Worm (Caenorhabditis elegans) whole organism, L4 larva: ENCODE measurements around the gene srz-11.
A peak's percentile ranks its signal among the peaks of the same experiment; 100 is the strongest.

Experiments
- F49E8.2 ChIP-seq: sonication (generic microtip); optimal IDR thresholded peaks from 2 replicates; lab custom pipeline; 2016; ENCODE audit warnings: missing compliant biosample characterization, mild to moderate bottlenecking, missing genetic modification characterization, borderline replicate concordance
- T20F7.1 ChIP-seq: fragments of 200-800 bp; sonication (Bioruptor generic); optimal IDR thresholded peaks from 2 replicates; lab custom pipeline; 2018; ENCODE audit warnings: mild to moderate bottlenecking, missing genetic modification characterization, missing compliant biosample characterization
- Y105C5A.15 ChIP-seq: fragments of 200-800 bp; sonication (Bioruptor generic); IDR thresholded peaks from 2 replicates; pipeline ENCODE4 v1.3.6; 2022; ENCODE audit warnings: missing genetic modification characterization, missing compliant biosample characterization
- Y48G9A.11 ChIP-seq: fragments of 200-800 bp; sonication (Bioruptor generic); IDR thresholded peaks from 2 replicates; pipeline ENCODE4 v1.3.6; 2022; ENCODE audit warnings: missing genetic modification reagents, missing genetic modification characterization, missing compliant biosample characterization
- aha-1 ChIP-seq: fragments of 150-350 bp; peaks from one replicate; lab custom pipeline; 2014; ENCODE audit warnings: missing biosample characterization, missing genetic modification characterization
- aly-2 ChIP-seq: sonication (generic microtip); optimal IDR thresholded peaks from 2 replicates; lab custom pipeline; 2018; ENCODE audit warnings: missing biosample characterization, missing genetic modification characterization
- ama-1 ChIP-seq: fragments of 150-350 bp; optimal IDR thresholded peaks from 2 replicates; lab custom pipeline; 2014; ENCODE audit warnings: inconsistent platforms, mixed read lengths
- arid-1 ChIP-seq: fragments of 200-800 bp; sonication (Bioruptor generic); conservative IDR thresholded peaks from 2 replicates; pipeline ENCODE4 v1.3.6; 2022; ENCODE audit warnings: missing genetic modification reagents, missing genetic modification characterization, missing compliant biosample characterization
- dmd-8 ChIP-seq: fragments of 200-800 bp; sonication (Bioruptor generic); IDR thresholded peaks from 2 replicates; pipeline ENCODE4 v1.3.6; 2022; ENCODE audit warnings: missing genetic modification characterization, missing compliant biosample characterization
- dve-1 ChIP-seq: sonication (generic microtip); optimal IDR thresholded peaks from 2 replicates; lab custom pipeline; 2017; ENCODE audit warnings: antibody characterized with exemption, mild to moderate bottlenecking, missing genetic modification characterization, missing compliant biosample characterization; ENCODE audit not compliant: insufficient read depth
- egl-43 ChIP-seq: fragments of 200-800 bp; sonication (Bioruptor generic); IDR thresholded peaks from 2 replicates; pipeline ENCODE4 v1.3.6; 2022; ENCODE audit warnings: missing genetic modification reagents, missing genetic modification characterization, missing compliant biosample characterization
- fkh-10 ChIP-seq: fragments of 150-350 bp; optimal IDR thresholded peaks from 2 replicates; lab custom pipeline; 2014; ENCODE audit warnings: missing biosample characterization, missing genetic modification reagents, missing genetic modification characterization
- gei-8 ChIP-seq: fragments of 200-800 bp; sonication (Bioruptor generic); optimal IDR thresholded peaks from 2 replicates; lab custom pipeline; 2018; ENCODE audit warnings: mild to moderate bottlenecking, missing genetic modification characterization, missing compliant biosample characterization
- hlh-30 ChIP-seq: sonication (generic microtip); optimal IDR thresholded peaks from 2 replicates; lab custom pipeline; 2017; ENCODE audit warnings: antibody characterized with exemption, mild to moderate bottlenecking, missing genetic modification characterization, missing compliant biosample characterization; ENCODE audit not compliant: insufficient read depth
- jun-1 ChIP-seq: fragments of 150-350 bp; optimal IDR thresholded peaks from 2 replicates; lab custom pipeline; 2014; ENCODE audit warnings: missing biosample characterization, missing genetic modification reagents, missing genetic modification characterization
- lim-7 ChIP-seq: fragments of 200-800 bp; sonication (Bioruptor generic); IDR thresholded peaks from 2 replicates; pipeline ENCODE4 v1.3.6; 2022; ENCODE audit warnings: missing genetic modification characterization, missing compliant biosample characterization
- lin-13 ChIP-seq: fragments of 150-350 bp; optimal IDR thresholded peaks from 2 replicates; lab custom pipeline; 2014; ENCODE audit warnings: missing biosample characterization, missing genetic modification reagents, missing genetic modification characterization
- lin-38 ChIP-seq: fragments of 200-800 bp; sonication (Bioruptor generic); IDR thresholded peaks from 2 replicates; pipeline ENCODE4 v1.3.6; 2022; ENCODE audit warnings: missing genetic modification reagents, missing genetic modification characterization, missing compliant biosample characterization
- lsy-2 ChIP-seq, 2 experiments: fragments of 150-350 bp in 1 of 2; sonication (generic microtip) in 1 of 2; optimal IDR thresholded peaks; 2 replicates each; lab custom pipeline; 2014 to 2017; ENCODE audit warnings: missing biosample characterization in 2 of 2, missing genetic modification characterization in 2 of 2
- madf-5 ChIP-seq, 2 experiments: fragments of 200-800 bp; sonication (Bioruptor generic); IDR thresholded peaks; 2 replicates each; pipeline ENCODE4 v1.3.6; 2022; ENCODE audit warnings: missing compliant biosample characterization in 2 of 2, missing genetic modification characterization in 2 of 2
- madf-9 ChIP-seq: fragments of 200-800 bp; sonication (Bioruptor generic); conservative IDR thresholded peaks from 2 replicates; pipeline ENCODE4 v1.3.6; 2022; ENCODE audit warnings: missing genetic modification reagents, missing genetic modification characterization, missing compliant biosample characterization
- mdt-29 ChIP-seq: fragments of 200-800 bp; sonication (Bioruptor generic); IDR thresholded peaks from 2 replicates; pipeline ENCODE4 v1.3.6; 2022; ENCODE audit warnings: missing genetic modification reagents, missing genetic modification characterization, missing compliant biosample characterization
- mep-1 ChIP-seq: fragments of 150-350 bp; sonication (generic microtip); optimal IDR thresholded peaks from 3 replicates; lab custom pipeline; 2014; ENCODE audit warnings: missing biosample characterization, missing genetic modification characterization
- nhr-102 ChIP-seq: sonication (generic microtip); optimal IDR thresholded peaks from 2 replicates; lab custom pipeline; 2016; ENCODE audit warnings: mild to moderate bottlenecking, missing genetic modification characterization, moderate library complexity, missing compliant biosample characterization
- nhr-41 ChIP-seq: fragments of 200-800 bp; sonication (Bioruptor generic); IDR thresholded peaks from 2 replicates; pipeline ENCODE4 v1.3.6; 2022; ENCODE audit warnings: missing genetic modification reagents, missing genetic modification characterization, missing compliant biosample characterization
- saeg-2 ChIP-seq: fragments of 200-800 bp; sonication (Bioruptor generic); IDR thresholded peaks from 2 replicates; pipeline ENCODE4 v1.3.6; 2022; ENCODE audit warnings: missing genetic modification reagents, missing genetic modification characterization, missing compliant biosample characterization
- sdz-12 ChIP-seq: fragments of 200-800 bp; sonication (Bioruptor generic); optimal IDR thresholded peaks from 2 replicates; lab custom pipeline; 2018; ENCODE audit warnings: mild to moderate bottlenecking, missing genetic modification characterization, missing compliant biosample characterization
- set-16 ChIP-seq: fragments of 200-800 bp; sonication (Bioruptor generic); IDR thresholded peaks from 2 replicates; pipeline ENCODE4 v1.3.6; 2022; ENCODE audit warnings: missing genetic modification reagents, missing genetic modification characterization, missing compliant biosample characterization
- snpc-1.2 ChIP-seq: fragments of 200-800 bp; sonication (Bioruptor generic); IDR thresholded peaks from 2 replicates; pipeline ENCODE4 v1.3.6; 2022; ENCODE audit warnings: missing genetic modification reagents, missing genetic modification characterization, missing compliant biosample characterization
- snpc-4 ChIP-seq: fragments of 150-350 bp; optimal IDR thresholded peaks from 2 replicates; lab custom pipeline; 2014; ENCODE audit warnings: missing biosample characterization, missing genetic modification characterization
- tra-1 ChIP-seq: fragments of 200-800 bp; sonication (Bioruptor generic); IDR thresholded peaks from 2 replicates; pipeline ENCODE4 v1.3.6; 2022; ENCODE audit warnings: missing genetic modification reagents, missing genetic modification characterization, missing compliant biosample characterization
- unc-130 ChIP-seq: sonication (generic microtip); optimal IDR thresholded peaks from 2 replicates; lab custom pipeline; 2016; ENCODE audit warnings: missing genetic modification reagents, missing genetic modification characterization, missing compliant biosample characterization
- unc-39 ChIP-seq: sonication (generic microtip); optimal IDR thresholded peaks from 2 replicates; lab custom pipeline; 2017; ENCODE audit warnings: missing biosample characterization, missing genetic modification characterization
- vab-7 ChIP-seq: fragments of 200-800 bp; sonication (Bioruptor generic); IDR thresholded peaks from 2 replicates; pipeline ENCODE4 v1.3.6; 2022; ENCODE audit warnings: missing genetic modification reagents, missing genetic modification characterization, missing compliant biosample characterization
- zip-2 ChIP-seq: fragments of 150-350 bp; optimal IDR thresholded peaks from 2 replicates; lab custom pipeline; 2014; ENCODE audit warnings: missing biosample characterization, missing genetic modification characterization

srz-11 gene

DNA sequence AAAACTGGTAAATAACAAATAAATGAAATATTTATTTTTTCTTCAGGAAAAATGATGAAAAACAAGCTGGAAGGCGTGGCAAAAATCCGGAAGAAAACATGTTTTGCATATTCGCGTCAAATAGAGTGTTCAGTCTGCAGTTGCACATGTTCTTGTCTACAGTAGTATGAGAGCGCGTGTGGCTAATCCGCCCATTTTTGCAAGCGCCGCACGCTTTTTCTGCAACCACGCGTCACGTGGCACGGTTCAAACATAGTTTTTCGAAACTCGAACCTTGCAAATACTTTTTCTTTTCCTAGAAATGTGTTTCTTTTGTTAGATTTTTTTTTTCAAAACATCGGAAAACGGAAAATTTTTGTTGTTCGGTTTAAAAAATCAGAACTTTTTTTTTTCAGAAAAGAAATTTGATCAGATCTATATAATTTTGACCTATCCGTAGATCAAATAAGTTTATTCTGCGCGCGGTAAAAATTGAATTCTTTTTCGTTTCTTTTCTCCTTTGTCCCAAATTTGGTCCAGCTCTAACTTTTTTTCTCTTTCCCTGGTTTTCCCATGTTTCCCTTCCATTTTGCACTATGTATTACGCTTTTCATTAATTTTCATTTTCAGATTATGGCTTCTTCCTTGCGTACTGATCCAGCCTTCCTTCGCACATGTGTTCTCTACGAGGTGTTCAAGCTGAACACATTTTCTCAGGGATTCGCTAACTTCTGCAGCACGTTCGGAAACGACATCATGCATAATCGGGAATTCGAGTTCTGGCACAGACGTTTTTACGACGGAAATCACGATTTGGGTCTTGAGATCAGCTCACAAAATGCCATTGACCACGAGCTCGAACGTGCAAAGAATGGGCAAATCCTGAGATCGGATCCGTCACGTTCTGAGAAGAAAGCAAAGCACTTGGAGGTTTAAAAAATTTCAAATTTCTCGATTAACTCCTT, 21.5 kb downstream of the srz-11 start, which contains the start of gene Y75B12B.1:
Y75B12B.1 (plus strand) TSS at position 603 of the 944 bp plus-strand sequence.
- TF ChIP-seq Y48G9A.11 (GFP tag; lab: Robert Waterston, UW) (peak; percentile 21; the same call in 1 of the 2 replicates), mdt-29 (no peak), arid-1 (0 out of 2 replicates have a peak, but pooled peaks have one; percentile 4), unc-130 (GFP tag; lab: Kevin White, UChicago) (peak; percentile 55), unc-39 (tag; lab: Kevin White, UChicago) (no peak), nhr-41 (GFP tag; lab: Robert Waterston, UW) (no peak), lin-13 (GFP tag; lab: Kevin White, UChicago) (peak; percentile 12), tra-1 (GFP tag; lab: Robert Waterston, UW) (no peak), zip-2 (no peak), sdz-12 (GFP tag; lab: Kevin White, UChicago) (no peak), T20F7.1 (GFP tag; lab: Kevin White, UChicago) (no peak), snpc-1.2 (0 out of 2 replicates have a peak, but pooled peaks have one; percentile 39), madf-9 (GFP tag; lab: Robert Waterston, UW) (no peak), jun-1 (no peak), dve-1 (tag; lab: Kevin White, UChicago) (no peak), lin-38 (peak; percentile 74), F49E8.2 (tag; lab: Kevin White, UChicago) (peak; percentile 78)

DNA sequence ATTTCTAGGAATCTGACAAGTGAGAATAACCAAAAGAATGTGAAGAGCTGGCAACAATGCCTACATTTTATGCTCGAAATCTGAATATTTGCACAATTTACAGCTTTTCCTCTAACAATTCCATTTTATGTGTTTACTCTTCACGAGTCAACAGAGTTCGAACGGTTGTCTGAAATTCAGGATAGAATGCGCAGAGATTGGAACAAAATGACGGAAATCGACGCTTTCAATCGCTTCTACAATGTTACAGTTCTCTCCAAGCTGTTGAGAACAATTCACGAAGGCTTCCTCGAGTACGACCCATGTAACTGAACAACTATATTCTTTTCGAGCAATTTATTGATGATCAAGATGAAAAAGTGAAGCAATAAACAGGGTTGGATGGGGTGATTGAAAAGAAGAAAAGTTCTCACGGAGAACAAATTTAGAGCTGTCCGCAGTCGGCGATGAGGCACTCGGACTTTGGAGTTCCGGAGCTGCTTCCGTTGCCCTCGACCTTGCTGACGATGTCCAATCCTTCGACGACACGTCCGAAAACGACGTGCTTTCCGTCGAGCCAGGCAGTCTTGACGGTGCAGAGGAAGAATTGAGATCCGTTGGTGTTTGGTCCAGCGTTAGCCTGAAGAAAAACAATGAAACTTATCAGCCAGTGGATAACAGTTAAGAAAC, 23.5 kb downstream of the srz-11 start, which contains the start of gene Y75B12B.3:
Y75B12B.3 (minus strand) TSS at position 21 of the 669 bp plus-strand sequence.
- TF ChIP-seq F49E8.2 (tag; lab: Kevin White, UChicago) (peak; percentile 62), nhr-102 (tag; lab: Kevin White, UChicago) (peak; percentile 2), lsy-2 (tag; optimal IDR thresholded peaks at IDR 0.05; lab: Kevin White, UChicago) (peak in 1 of 2 experiments; percentile 1), gei-8 (GFP tag; lab: Kevin White, UChicago) (no peak), fkh-10 (no peak), vab-7 (GFP tag; lab: Robert Waterston, UW) (peak; percentile 33; the same call in 1 of the 2 replicates), aly-2 (tag; lab: Kevin White, UChicago) (peak; percentile 43), Y48G9A.11 (GFP tag; lab: Robert Waterston, UW) (peak; percentile 46; the same call in 1 of the 2 replicates), egl-43 (GFP tag; lab: Robert Waterston, UW) (peak; percentile 68), mep-1 (tag; lab: Kevin White, UChicago) (peak; percentile 11), mdt-29 (0 out of 2 replicates have a peak, but pooled peaks have one; percentile 42), unc-130 (GFP tag; lab: Kevin White, UChicago) (peak; percentile 26), snpc-4 (tag; lab: Kevin White, UChicago) (no peak), Y105C5A.15 (GFP tag; lab: Robert Waterston, UW) (peak; percentile 2; the same call in 1 of the 2 replicates), hlh-30 (tag; lab: Kevin White, UChicago) (no peak), set-16 (peak; percentile 65), lin-13 (GFP tag; lab: Kevin White, UChicago) (peak; percentile 1), lin-38 (peak; percentile 52), lim-7 (GFP tag; lab: Robert Waterston, UW) (0 out of 2 replicates have a peak, but pooled peaks have one; percentile 48), arid-1 (peak; percentile 39; the same call in 1 of the 2 replicates), sdz-12 (GFP tag; lab: Kevin White, UChicago) (peak; percentile 13), madf-5 (GFP tag; IDR thresholded peaks at IDR 0.05; lab: Robert Waterston, UW) (0 out of 4 replicates have a peak, but pooled peaks of 1 of the 2 experiments have one; percentile 42), dmd-8 (GFP tag; lab: Robert Waterston, UW) (0 out of 2 replicates have a peak, but pooled peaks have one; percentile 4), nhr-41 (GFP tag; lab: Robert Waterston, UW) (no peak), snpc-1.2 (peak; percentile 70; the same call in 1 of the 2 replicates), saeg-2 (GFP tag; lab: Robert Waterston, UW) (no peak), ama-1 (peak; percentile 92), aha-1 (tag; lab: Kevin White, UChicago) (peak; percentile 75)
